Fruit fly (Drosophila melanogaster): Measurements from ENCODE around the gene DENR.

dm6 chrX:16897087-16897486, 10.7 kb upstream of the DENR start, which contains the start of gene CG33252:
- TF ChIP-seq Crg-1 (GFP tag; optimal IDR thresholded peaks at IDR 0.05) (no peak), pad (GFP tag; optimal IDR thresholded peaks at IDR 0.05) (no peak), Clk (GFP tag; optimal IDR thresholded peaks at IDR 0.05) (no peak), CG7045 (GFP tag; optimal IDR thresholded peaks at IDR 0.05) (no peak), tj (GFP tag; optimal IDR thresholded peaks at IDR 0.05) (no peak), bab1 (GFP tag; optimal IDR thresholded peaks at IDR 0.05) (no peak), CG5204 (GFP tag; optimal IDR thresholded peaks at IDR 0.05) (no peak), cic (GFP tag; optimal IDR thresholded peaks at IDR 0.05) (no peak)

Measured in whole organism, adult.